Fruit fly (Drosophila melanogaster) whole organism, embryonic: ENCODE data around the gene CG11000.

Experiments
- CG12236 ChIP-seq: fragments of 200-800 bp; sonication (Bioruptor generic); optimal IDR thresholded peaks from 2 replicates; lab custom pipeline; 2016; ENCODE audit warnings: missing biosample characterization, missing genetic modification characterization
- CG14014 ChIP-seq: fragments of 200-800 bp; sonication (Bioruptor generic); IDR thresholded peaks from 2 replicates; pipeline ENCODE4 v1.3.6; 2022; ENCODE audit warnings: missing biosample characterization, missing genetic modification characterization
- CG3065 ChIP-seq: fragments of 200-800 bp; sonication (Bioruptor generic); optimal IDR thresholded peaks from 2 replicates; lab custom pipeline; 2016; ENCODE audit warnings: missing biosample characterization, missing genetic modification characterization
- CG4707 ChIP-seq: fragments of 200-800 bp; sonication (Bioruptor generic); optimal IDR thresholded peaks from 2 replicates; lab custom pipeline; 2018; ENCODE audit warnings: missing biosample characterization, mild to moderate bottlenecking, missing genetic modification characterization, moderate library complexity
- Tbp ChIP-seq: fragments of >200 bp; optimal IDR thresholded peaks from 2 replicates; lab custom pipeline; 2018; ENCODE audit warnings: missing biosample characterization, missing genetic modification characterization
- bbx ChIP-seq: fragments of 200-800 bp; sonication (Bioruptor generic); IDR thresholded peaks from 2 replicates; pipeline ENCODE4 v1.3.6; 2022; ENCODE audit warnings: missing biosample characterization, missing genetic modification characterization; ENCODE audit not compliant: partially characterized antibody
- chinmo ChIP-seq: fragments of 200-800 bp; sonication (Bioruptor generic); IDR thresholded peaks from 4 replicates; pipeline ENCODE4 v1.3.6; 2022; ENCODE audit warnings: missing biosample characterization, missing genetic modification characterization; ENCODE audit not compliant: partially characterized antibody
- her ChIP-seq: fragments of 200-800 bp; sonication (Bioruptor generic); optimal IDR thresholded peaks from 2 replicates; lab custom pipeline; 2016; ENCODE audit warnings: missing biosample characterization, missing genetic modification characterization
- lola ChIP-seq, 3 experiments: fragments of >200 bp in 2 of 3; fragments of 200-800 bp in 1 of 3; sonication (Bioruptor generic) in 1 of 3; optimal IDR thresholded peaks; 2 replicates each; lab custom pipeline; 2017 to 2019; ENCODE audit warnings: missing biosample characterization in 3 of 3, missing genetic modification characterization in 3 of 3, mild to moderate bottlenecking in 1 of 3, moderate library complexity in 1 of 3
- sens ChIP-seq: fragments of 200-800 bp; sonication (Bioruptor generic); peaks from one replicate; lab custom pipeline; 2016; ENCODE audit warnings: missing biosample characterization, missing genetic modification characterization
- so ChIP-seq: fragments of 200-800 bp; sonication (Bioruptor generic); IDR thresholded peaks from 3 replicates; pipeline ENCODE4 v1.3.6; 2022; ENCODE audit warnings: missing biosample characterization, missing genetic modification characterization

- TF ChIP-seq CG12236 (GFP tag; lab: Kevin White, UChicago) (peak; percentile 98), CG14014 (peak; percentile 98), bbx (no peak), sens (GFP tag; lab: Kevin White, UChicago) (peak; percentile 100), lola (GFP tag; optimal IDR thresholded peaks at IDR 0.05; lab: Kevin White, UChicago) (peak in 1 of 3 experiments; percentile 96), her (peak; percentile 96), CG4707 (GFP tag; lab: Kevin White, UChicago) (peak; percentile 85), Tbp (no peak), so (GFP tag; lab: Robert Waterston, UW) (peak; percentile 96), chinmo (GFP tag; lab: Robert Waterston, UW) (peak; percentile 92; the same call in 2 of the 4 replicates), CG3065 (peak; percentile 98)
These were observed 10.6 kb upstream of the CG11000 start, which contains the start of gene Hpf1 for dm6 chr3R:5791497-5791896.
